Fruit fly (Drosophila melanogaster) whole organism, embryonic: Measurements from ENCODE around the gene CG15550.

Experiments
- Atf-2 ChIP-seq: fragments of 200-800 bp; sonication (Bioruptor generic); optimal IDR thresholded peaks from 2 replicates; lab custom pipeline; 2016; ENCODE audit warnings: missing biosample characterization, missing genetic modification characterization
- C15 ChIP-seq: fragments of 200-800 bp; sonication (Bioruptor generic); IDR thresholded peaks from 3 replicates; pipeline ENCODE4 v1.3.6; 2022; ENCODE audit warnings: missing biosample characterization, missing genetic modification characterization
- CG11456 ChIP-seq: fragments of 200-800 bp; sonication (Bioruptor generic); IDR thresholded peaks from 3 replicates; pipeline ENCODE4 v1.3.6; 2022; ENCODE audit warnings: missing biosample characterization, missing genetic modification characterization
- CG11723 ChIP-seq: fragments of 200-800 bp; sonication (Bioruptor generic); optimal IDR thresholded peaks from 2 replicates; lab custom pipeline; 2017; ENCODE audit warnings: missing biosample characterization, mild to moderate bottlenecking, missing genetic modification characterization
- CG12071 ChIP-seq: fragments of 200-800 bp; sonication (Bioruptor generic); optimal IDR thresholded peaks from 3 replicates; lab custom pipeline; 2018; ENCODE audit warnings: missing biosample characterization, mild to moderate bottlenecking, missing genetic modification characterization
- CG15073 ChIP-seq: fragments of 200-800 bp; sonication (Bioruptor generic); optimal IDR thresholded peaks from 2 replicates; lab custom pipeline; 2016; ENCODE audit warnings: missing biosample characterization, missing genetic modification characterization
- CG17186 ChIP-seq: fragments of 200-800 bp; sonication (Bioruptor generic); optimal IDR thresholded peaks from 3 replicates; lab custom pipeline; 2017; ENCODE audit warnings: missing biosample characterization, missing genetic modification reagents, missing genetic modification characterization
- CG17802 ChIP-seq: fragments of 200-800 bp; sonication (Bioruptor generic); optimal IDR thresholded peaks from 2 replicates; lab custom pipeline; 2018; ENCODE audit warnings: missing biosample characterization, mild to moderate bottlenecking, missing genetic modification characterization, moderate library complexity
- CG18011 ChIP-seq: fragments of 200-800 bp; sonication (Bioruptor generic); optimal IDR thresholded peaks from 2 replicates; lab custom pipeline; 2017; ENCODE audit warnings: missing biosample characterization, missing genetic modification characterization, mild to moderate bottlenecking, moderate library complexity, missing genotype
- CG2116 ChIP-seq: fragments of 200-800 bp; sonication (Bioruptor generic); optimal IDR thresholded peaks from 3 replicates; lab custom pipeline; 2018; ENCODE audit warnings: missing biosample characterization, mild to moderate bottlenecking, missing genetic modification characterization
- CG2120 ChIP-seq: fragments of 200-800 bp; sonication (Bioruptor generic); optimal IDR thresholded peaks from 3 replicates; lab custom pipeline; 2016; ENCODE audit warnings: missing biosample characterization, missing genetic modification characterization
- CG2712 ChIP-seq: fragments of 200-800 bp; optimal IDR thresholded peaks from 3 replicates; lab custom pipeline; 2019; ENCODE audit warnings: missing biosample characterization, mild to moderate bottlenecking, missing genetic modification characterization, moderate library complexity
- CG30403 ChIP-seq: fragments of 200-800 bp; sonication (Bioruptor generic); optimal IDR thresholded peaks from 3 replicates; lab custom pipeline; 2016; ENCODE audit warnings: missing biosample characterization, missing genetic modification characterization
- CG32532 ChIP-seq: fragments of 200-800 bp; sonication (Bioruptor generic); IDR thresholded peaks from 2 replicates; pipeline ENCODE4 v1.3.6; 2022; ENCODE audit warnings: missing biosample characterization, missing genetic modification characterization
- CG32772 ChIP-seq: fragments of 200-800 bp; sonication (Bioruptor generic); IDR thresholded peaks from 2 replicates; pipeline ENCODE4 v1.3.6; 2022; ENCODE audit warnings: missing biosample characterization, missing genetic modification characterization
- CG42726 ChIP-seq: fragments of 200-800 bp; sonication (Bioruptor generic); IDR thresholded peaks from 2 replicates; pipeline ENCODE4 v1.3.6; 2022; ENCODE audit warnings: missing biosample characterization, missing genetic modification characterization; ENCODE audit not compliant: partially characterized antibody
- CG6175 ChIP-seq: fragments of 200-800 bp; sonication (Bioruptor generic); IDR thresholded peaks from 3 replicates; pipeline ENCODE4 v1.3.6; 2022; ENCODE audit warnings: missing biosample characterization, missing genetic modification characterization
- CG6654 ChIP-seq: fragments of 200-800 bp; sonication (Bioruptor generic); optimal IDR thresholded peaks from 2 replicates; lab custom pipeline; 2017; ENCODE audit warnings: missing biosample characterization, mild to moderate bottlenecking, missing genetic modification characterization
- CG7556 ChIP-seq: fragments of 200-800 bp; sonication (Bioruptor generic); optimal IDR thresholded peaks from 2 replicates; lab custom pipeline; 2017; ENCODE audit warnings: missing biosample characterization, mild to moderate bottlenecking, missing genetic modification characterization
- CG7745 ChIP-seq: fragments of 200-800 bp; sonication (Bioruptor generic); optimal IDR thresholded peaks from 2 replicates; lab custom pipeline; 2018; ENCODE audit warnings: missing biosample characterization, mild to moderate bottlenecking, missing genetic modification characterization, moderate library complexity
- CG8388 ChIP-seq: fragments of 200-800 bp; sonication (Bioruptor generic); optimal IDR thresholded peaks from 2 replicates; lab custom pipeline; 2019; ENCODE audit warnings: missing biosample characterization, mild to moderate bottlenecking, missing genetic modification characterization, moderate library complexity
- CG9727 ChIP-seq: fragments of 200-800 bp; sonication (Bioruptor generic); optimal IDR thresholded peaks from 3 replicates; lab custom pipeline; 2017; ENCODE audit warnings: missing biosample characterization, mild to moderate bottlenecking, missing genetic modification characterization
- CG9932 ChIP-seq: fragments of 200-800 bp; sonication (Bioruptor generic); IDR thresholded peaks from 2 replicates; pipeline ENCODE4 v1.3.6; 2022; ENCODE audit warnings: missing biosample characterization, missing genetic modification characterization
- E2f2 ChIP-seq: fragments of 200-800 bp; sonication (Bioruptor generic); IDR thresholded peaks from 2 replicates; pipeline ENCODE4 v1.3.6; 2022; ENCODE audit warnings: missing biosample characterization, missing genetic modification characterization
- ERR ChIP-seq: fragments of 200-800 bp; sonication (Bioruptor generic); optimal IDR thresholded peaks from 2 replicates; lab custom pipeline; 2016; ENCODE audit warnings: missing biosample characterization, missing genetic modification characterization
- HLH54F ChIP-seq: fragments of 200-800 bp; sonication (Bioruptor generic); optimal IDR thresholded peaks from 3 replicates; lab custom pipeline; 2016; ENCODE audit warnings: missing biosample characterization, missing genetic modification characterization
- Hmx ChIP-seq: fragments of 200-800 bp; sonication (Bioruptor generic); optimal IDR thresholded peaks from 2 replicates; lab custom pipeline; 2016; ENCODE audit warnings: missing biosample characterization, missing genetic modification characterization
- Hr3 ChIP-seq: fragments of 200-800 bp; sonication (Bioruptor generic); optimal IDR thresholded peaks from 3 replicates; lab custom pipeline; 2016; ENCODE audit warnings: missing biosample characterization, missing genetic modification characterization
- Hr51 ChIP-seq, 2 experiments: fragments of 200-800 bp; sonication (Bioruptor generic); optimal IDR thresholded peaks; 2 replicates in 1 of 2; 3 replicates in 1 of 2; lab custom pipeline; 2016 to 2018; ENCODE audit warnings: missing biosample characterization in 2 of 2, missing genetic modification characterization in 2 of 2, mild to moderate bottlenecking in 1 of 2, moderate library complexity in 1 of 2
- Med ChIP-seq: fragments of 200-800 bp; sonication (Bioruptor generic); peaks from one replicate; lab custom pipeline; 2016; ENCODE audit warnings: missing biosample characterization, missing genetic modification characterization, mild to moderate bottlenecking, inconsistent platforms, moderate library complexity
- Nf-YB ChIP-seq: fragments of 200-800 bp; sonication (Bioruptor generic); optimal IDR thresholded peaks from 3 replicates; lab custom pipeline; 2019; ENCODE audit warnings: missing biosample characterization, mild to moderate bottlenecking, missing genetic modification characterization, moderate library complexity
- Ravus ChIP-seq: fragments of 200-800 bp; sonication (Bioruptor generic); IDR thresholded peaks from 2 replicates; pipeline ENCODE4 v1.3.6; 2022; ENCODE audit warnings: missing biosample characterization, missing genetic modification characterization
- Vsx1 ChIP-seq: fragments of 200-800 bp; sonication (Bioruptor generic); optimal IDR thresholded peaks from 2 replicates; lab custom pipeline; 2017; ENCODE audit warnings: missing biosample characterization, mild to moderate bottlenecking, missing genetic modification characterization, missing genetic modification reagents
- ac ChIP-seq: fragments of 200-800 bp; sonication (Bioruptor generic); optimal IDR thresholded peaks from 3 replicates; lab custom pipeline; 2017; ENCODE audit warnings: missing biosample characterization, mild to moderate bottlenecking, missing genetic modification characterization
- bab2 ChIP-seq: fragments of 200-800 bp; sonication (Bioruptor generic); optimal IDR thresholded peaks from 2 replicates; lab custom pipeline; 2016; ENCODE audit warnings: missing biosample characterization, missing genetic modification characterization
- chinmo ChIP-seq: fragments of 200-800 bp; sonication (Bioruptor generic); IDR thresholded peaks from 4 replicates; pipeline ENCODE4 v1.3.6; 2022; ENCODE audit warnings: missing biosample characterization, missing genetic modification characterization; ENCODE audit not compliant: partially characterized antibody
- crc ChIP-seq: fragments of 200-800 bp; sonication (Bioruptor generic); optimal IDR thresholded peaks from 2 replicates; lab custom pipeline; 2016; ENCODE audit warnings: missing biosample characterization, missing genetic modification characterization
- danr ChIP-seq: fragments of 200-800 bp; sonication (Bioruptor generic); IDR thresholded peaks from 2 replicates; pipeline ENCODE4 v1.3.6; 2022; ENCODE audit warnings: missing biosample characterization, missing genetic modification characterization
- dimm ChIP-seq: fragments of 200-800 bp; sonication (Bioruptor generic); IDR thresholded peaks from 2 replicates; pipeline ENCODE4 v1.3.6; 2022; ENCODE audit warnings: missing biosample characterization, missing genetic modification characterization
- eve ChIP-seq, 2 experiments: fragments of >200 bp; optimal IDR thresholded peaks; 2 replicates each; lab custom pipeline; 2017; ENCODE audit warnings: missing biosample characterization in 2 of 2, missing genetic modification characterization in 2 of 2
- fd96Cb ChIP-seq: fragments of 200-800 bp; sonication (Bioruptor generic); optimal IDR thresholded peaks from 2 replicates; lab custom pipeline; 2018; ENCODE audit warnings: missing biosample characterization, mild to moderate bottlenecking, missing genetic modification characterization, moderate library complexity
- fu2 ChIP-seq: fragments of 200-800 bp; sonication (Bioruptor generic); optimal IDR thresholded peaks from 2 replicates; lab custom pipeline; 2016; ENCODE audit warnings: missing biosample characterization, missing genetic modification characterization
- ind ChIP-seq: fragments of 200-800 bp; sonication (Bioruptor generic); optimal IDR thresholded peaks from 3 replicates; lab custom pipeline; 2016; ENCODE audit warnings: missing biosample characterization, missing genetic modification characterization
- kni ChIP-seq: fragments of 200-800 bp; sonication (Bioruptor generic); optimal IDR thresholded peaks from 3 replicates; lab custom pipeline; 2017; ENCODE audit warnings: mild to moderate bottlenecking, missing biosample characterization, missing genetic modification reagents, missing genetic modification characterization
- lilli ChIP-seq: fragments of 200-800 bp; sonication (Bioruptor generic); optimal IDR thresholded peaks from 3 replicates; lab custom pipeline; 2016; ENCODE audit warnings: missing biosample characterization, missing genetic modification characterization
- lov ChIP-seq, 2 experiments: fragments of 200-800 bp in 1 of 2; fragments of >200 bp in 1 of 2; sonication (Bioruptor generic) in 1 of 2; IDR thresholded peaks in 1 of 2; optimal IDR thresholded peaks in 1 of 2; 2 replicates in 1 of 2; 3 replicates in 1 of 2; pipeline versions ENCODE4 v1.3.6 to Lab custom; 2017 to 2022; ENCODE audit warnings: missing biosample characterization in 1 of 2, missing genetic modification characterization in 1 of 2
- p53 ChIP-seq: fragments of 200-800 bp; sonication (Bioruptor generic); optimal IDR thresholded peaks from 2 replicates; lab custom pipeline; 2016; ENCODE audit warnings: missing biosample characterization, missing genetic modification characterization
- phol ChIP-seq: fragments of 200-800 bp; sonication (Bioruptor generic); optimal IDR thresholded peaks from 3 replicates; lab custom pipeline; 2018; ENCODE audit warnings: missing biosample characterization, mild to moderate bottlenecking, missing genetic modification characterization, moderate library complexity
- pros ChIP-seq: fragments of 200-800 bp; sonication (Bioruptor generic); optimal IDR thresholded peaks from 3 replicates; lab custom pipeline; 2019; ENCODE audit warnings: missing biosample characterization, mild to moderate bottlenecking, missing genetic modification characterization, moderate library complexity
- z ChIP-seq: fragments of 200-800 bp; sonication (Bioruptor generic); IDR thresholded peaks from 3 replicates; pipeline ENCODE4 v1.3.6; 2022; ENCODE audit warnings: missing biosample characterization, missing genetic modification characterization
- zfh2 ChIP-seq: fragments of 200-800 bp; sonication (Bioruptor generic); optimal IDR thresholded peaks from 2 replicates; lab custom pipeline; 2016; ENCODE audit warnings: missing biosample characterization, missing genetic modification characterization

CG15550 gene

dm6 chr3R:30933894-30934434 lies 2.9 kb downstream of the CG15550 start (continued):
- no peak for TF ChIP-seq CG6175 (GFP tag; lab: Robert Waterston, UW)
- no peak for TF ChIP-seq Atf-2 (GFP tag; lab: Kevin White, UChicago)
- TF ChIP-seq Hmx (GFP tag; lab: Kevin White, UChicago) = no peak
- no peak for TF ChIP-seq Vsx1 (GFP tag; lab: Kevin White, UChicago)
- TF ChIP-seq Med (GFP tag; lab: Kevin White, UChicago) = peak; percentile 51
- no peak for TF ChIP-seq C15 (GFP tag; lab: Robert Waterston, UW)
- TF ChIP-seq dimm = no peak
- no peak for TF ChIP-seq CG7556 (GFP tag; lab: Kevin White, UChicago)
- no peak for TF ChIP-seq bab2 (GFP tag; lab: Kevin White, UChicago)
- TF ChIP-seq CG8388 (GFP tag; lab: Kevin White, UChicago) = no peak
- no peak for TF ChIP-seq zfh2
- no peak for TF ChIP-seq p53
- peak; percentile 79 for TF ChIP-seq Nf-YB (GFP tag; lab: Kevin White, UChicago)
- TF ChIP-seq CG12071 (GFP tag; lab: Kevin White, UChicago) = peak; percentile 70
- no peak for TF ChIP-seq CG11456 (GFP tag; lab: Robert Waterston, UW)
- TF ChIP-seq CG9932 (GFP tag; lab: Robert Waterston, UW) = no peak
- TF ChIP-seq lov (optimal IDR thresholded peaks at IDR 0.05; lab: Kevin White, UChicago) = no peak
- no peak for TF ChIP-seq lov (GFP tag; IDR thresholded peaks at IDR 0.05; lab: Robert Waterston, UW)
- no peak for TF ChIP-seq CG32772 (GFP tag; lab: Robert Waterston, UW)
- no peak for TF ChIP-seq eve (GFP tag; optimal IDR thresholded peaks at IDR 0.05; lab: Kevin White, UChicago)
- no peak for TF ChIP-seq HLH54F (GFP tag; lab: Kevin White, UChicago)
- TF ChIP-seq ind = no peak
- TF ChIP-seq CG11723 (GFP tag; lab: Kevin White, UChicago) = no peak
- TF ChIP-seq CG9727 = no peak
- no peak for TF ChIP-seq CG42726 (GFP tag; lab: Robert Waterston, UW)
- no peak for TF ChIP-seq Hr3 (GFP tag; lab: Kevin White, UChicago)
- TF ChIP-seq chinmo = 0 out of 4 replicates have a peak, but pooled peaks have one; percentile 51
- TF ChIP-seq phol (tag; lab: Kevin White, UChicago) = no peak
- TF ChIP-seq CG15073 = no peak
- no peak for TF ChIP-seq ac (GFP tag; lab: Kevin White, UChicago)
- no peak for TF ChIP-seq z
- TF ChIP-seq CG7745 = no peak
- TF ChIP-seq CG32532 = no peak
- TF ChIP-seq CG6654 (GFP tag; lab: Kevin White, UChicago) = no peak
- no peak for TF ChIP-seq Ravus (GFP tag; lab: Robert Waterston, UW)
- TF ChIP-seq crc = no peak
- no peak for TF ChIP-seq CG2120
- TF ChIP-seq CG17802 = no peak
- no peak for TF ChIP-seq lilli (GFP tag; lab: Kevin White, UChicago)
- no peak for TF ChIP-seq fd96Cb (tag; lab: Kevin White, UChicago)
- no peak for TF ChIP-seq CG17186 (GFP tag; lab: Kevin White, UChicago)
- TF ChIP-seq danr (GFP tag; lab: Robert Waterston, UW) = no peak
- TF ChIP-seq ERR = no peak
- TF ChIP-seq fu2 (GFP tag; lab: Kevin White, UChicago) = no peak
- TF ChIP-seq CG30403 = no peak
- TF ChIP-seq E2f2 (GFP tag; lab: Robert Waterston, UW) = no peak
- TF ChIP-seq CG18011 (GFP tag; lab: Kevin White, UChicago) = no peak
- peak in 1 of 2 experiments; percentile 26 for TF ChIP-seq Hr51 (GFP tag; optimal IDR thresholded peaks at IDR 0.05; lab: Kevin White, UChicago)
- no peak for TF ChIP-seq CG2712
- no peak for TF ChIP-seq kni (GFP tag; lab: Kevin White, UChicago)
- no peak for TF ChIP-seq CG2116
- peak; percentile 45 for TF ChIP-seq pros (GFP tag; lab: Kevin White, UChicago)
